Fruit fly (Drosophila melanogaster) whole organism, embryonic: ENCODE measurements around the gene CG4230.

Source experiments
- CG10274 ChIP-seq: fragments of 200-800 bp; sonication (Bioruptor generic); optimal IDR thresholded peaks from 3 replicates; lab custom pipeline; 2017; ENCODE audit warnings: missing biosample characterization, mild to moderate bottlenecking, missing genetic modification characterization
- CG10565 ChIP-seq: fragments of 200-800 bp; sonication (Bioruptor generic); optimal IDR thresholded peaks from 3 replicates; lab custom pipeline; 2016; ENCODE audit warnings: missing biosample characterization, mild to moderate bottlenecking, missing genetic modification characterization
- CG11398 ChIP-seq: fragments of 200-800 bp; sonication (Bioruptor generic); optimal IDR thresholded peaks from 2 replicates; lab custom pipeline; 2016; ENCODE audit warnings: missing biosample characterization, missing genetic modification characterization
- CG11696 ChIP-seq: fragments of 200-800 bp; sonication (Bioruptor generic); IDR thresholded peaks from 2 replicates; pipeline ENCODE4 v1.3.6; 2022; ENCODE audit warnings: missing biosample characterization, missing genetic modification characterization
- CG12071 ChIP-seq: fragments of 200-800 bp; sonication (Bioruptor generic); optimal IDR thresholded peaks from 3 replicates; lab custom pipeline; 2018; ENCODE audit warnings: missing biosample characterization, mild to moderate bottlenecking, missing genetic modification characterization
- CG12659 ChIP-seq: fragments of 200-800 bp; sonication (Bioruptor generic); optimal IDR thresholded peaks from 3 replicates; lab custom pipeline; 2017; ENCODE audit warnings: mild to moderate bottlenecking, missing biosample characterization, missing genetic modification reagents, missing genetic modification characterization
- CG13894 ChIP-seq: fragments of 200-800 bp; sonication (Bioruptor generic); optimal IDR thresholded peaks from 3 replicates; lab custom pipeline; 2018; ENCODE audit warnings: missing biosample characterization, mild to moderate bottlenecking, missing genetic modification characterization, moderate library complexity
- CG15011 ChIP-seq: fragments of 200-800 bp; sonication (Bioruptor generic); optimal IDR thresholded peaks from 3 replicates; lab custom pipeline; 2018; ENCODE audit warnings: missing biosample characterization, mild to moderate bottlenecking, missing genetic modification characterization
- CG15601 ChIP-seq: fragments of 200-800 bp; sonication (Bioruptor generic); optimal IDR thresholded peaks from 3 replicates; lab custom pipeline; 2019; ENCODE audit warnings: missing biosample characterization, mild to moderate bottlenecking, missing genetic modification characterization, moderate library complexity
- CG17612 ChIP-seq: fragments of 200-800 bp; sonication (Bioruptor generic); IDR thresholded peaks from 2 replicates; pipeline ENCODE4 v1.3.6; 2022; ENCODE audit warnings: missing biosample characterization, missing genetic modification characterization
- CG18011 ChIP-seq: fragments of 200-800 bp; sonication (Bioruptor generic); optimal IDR thresholded peaks from 2 replicates; lab custom pipeline; 2017; ENCODE audit warnings: missing biosample characterization, missing genetic modification characterization, mild to moderate bottlenecking, moderate library complexity, missing genotype
- CG2889 ChIP-seq: fragments of 200-800 bp; sonication (Bioruptor generic); IDR thresholded peaks from 3 replicates; pipeline ENCODE4 v1.3.6; 2022; ENCODE audit warnings: missing biosample characterization, missing genetic modification characterization
- CG3281 ChIP-seq: fragments of 200-800 bp; sonication (Bioruptor generic); optimal IDR thresholded peaks from 3 replicates; lab custom pipeline; 2017; ENCODE audit warnings: missing biosample characterization, mild to moderate bottlenecking, missing genetic modification characterization
- CG34224 ChIP-seq: fragments of 200-800 bp; sonication (Bioruptor generic); IDR thresholded peaks from 3 replicates; pipeline ENCODE4 v1.3.6; 2022; ENCODE audit warnings: missing biosample characterization, missing genetic modification characterization; ENCODE audit not compliant: partially characterized antibody
- CG3726 ChIP-seq: fragments of 200-800 bp; sonication (Bioruptor generic); IDR thresholded peaks from 3 replicates; pipeline ENCODE4, ENCODE4 v1.3.6; 2022; ENCODE audit warnings: missing biosample characterization, missing genetic modification characterization
- CG7745 ChIP-seq: fragments of 200-800 bp; sonication (Bioruptor generic); optimal IDR thresholded peaks from 2 replicates; lab custom pipeline; 2018; ENCODE audit warnings: missing biosample characterization, mild to moderate bottlenecking, missing genetic modification characterization, moderate library complexity
- CG7786 ChIP-seq: fragments of 200-800 bp; sonication (Bioruptor generic); optimal IDR thresholded peaks from 2 replicates; lab custom pipeline; 2016; ENCODE audit warnings: missing biosample characterization, missing genetic modification characterization
- CG8359 ChIP-seq: fragments of 200-800 bp; sonication (Bioruptor generic); optimal IDR thresholded peaks from 2 replicates; lab custom pipeline; 2017; ENCODE audit warnings: missing biosample characterization, mild to moderate bottlenecking, missing genetic modification characterization, borderline replicate concordance
- CG9817 ChIP-seq: fragments of 200-800 bp; sonication (Bioruptor generic); optimal IDR thresholded peaks from 2 replicates; lab custom pipeline; 2018; ENCODE audit warnings: missing biosample characterization, mild to moderate bottlenecking, missing genetic modification characterization, moderate library complexity
- CkIIα-i1 ChIP-seq: fragments of 200-800 bp; sonication (Bioruptor generic); IDR thresholded peaks from 2 replicates; pipeline ENCODE4 v1.3.6; 2022; ENCODE audit warnings: missing biosample characterization, missing genetic modification characterization
- D19B ChIP-seq: fragments of 200-800 bp; sonication (Bioruptor generic); optimal IDR thresholded peaks from 2 replicates; lab custom pipeline; 2017; ENCODE audit warnings: missing biosample characterization, mild to moderate bottlenecking, missing genetic modification characterization
- E2f1 ChIP-seq: fragments of 200-800 bp; sonication (Bioruptor generic); IDR thresholded peaks from 2 replicates; pipeline ENCODE4 v1.3.6; 2022; ENCODE audit warnings: missing biosample characterization, missing genetic modification characterization
- Hr39 ChIP-seq: fragments of >200 bp; optimal IDR thresholded peaks from 2 replicates; lab custom pipeline; 2017
- Hr51 ChIP-seq, 2 experiments: fragments of 200-800 bp; sonication (Bioruptor generic); optimal IDR thresholded peaks; 2 replicates in 1 of 2; 3 replicates in 1 of 2; lab custom pipeline; 2016 to 2018; ENCODE audit warnings: missing biosample characterization in 2 of 2, missing genetic modification characterization in 2 of 2, mild to moderate bottlenecking in 1 of 2, moderate library complexity in 1 of 2
- Jarid2 ChIP-seq: fragments of 200-800 bp; sonication (Bioruptor generic); optimal IDR thresholded peaks from 3 replicates; lab custom pipeline; 2017; ENCODE audit warnings: mild to moderate bottlenecking, missing biosample characterization, missing genetic modification reagents, missing genetic modification characterization
- Med ChIP-seq: fragments of 200-800 bp; sonication (Bioruptor generic); peaks from one replicate; lab custom pipeline; 2016; ENCODE audit warnings: missing biosample characterization, missing genetic modification characterization, mild to moderate bottlenecking, inconsistent platforms, moderate library complexity
- Taf1 ChIP-seq: fragments of 200-800 bp; sonication (Bioruptor generic); IDR thresholded peaks from 2 replicates; pipeline ENCODE4 v1.3.6; 2022; ENCODE audit warnings: missing biosample characterization, missing genetic modification characterization
- bcd ChIP-seq: fragments of 200-800 bp; sonication (Bioruptor generic); optimal IDR thresholded peaks from 2 replicates; lab custom pipeline; 2017; ENCODE audit warnings: missing biosample characterization, mild to moderate bottlenecking, missing genetic modification characterization
- br ChIP-seq: fragments of >200 bp; optimal IDR thresholded peaks from 2 replicates; lab custom pipeline; 2017
- corto ChIP-seq: fragments of 200-800 bp; sonication (Bioruptor generic); optimal IDR thresholded peaks from 2 replicates; lab custom pipeline; 2016; ENCODE audit warnings: missing biosample characterization, mild to moderate bottlenecking, missing genetic modification characterization, moderate library complexity
- croc ChIP-seq: fragments of 200-800 bp; sonication (Bioruptor generic); conservative IDR thresholded peaks from 3 replicates; pipeline ENCODE4 v1.3.6; 2022; ENCODE audit warnings: missing biosample characterization, missing genetic modification characterization
- crp ChIP-seq, 2 experiments: fragments of 200-800 bp; sonication (Bioruptor generic); optimal IDR thresholded peaks; 2 replicates in 1 of 2; 3 replicates in 1 of 2; lab custom pipeline; 2017; ENCODE audit warnings: missing biosample characterization in 2 of 2, missing genetic modification characterization in 2 of 2, mild to moderate bottlenecking in 1 of 2, moderate library complexity in 1 of 2
- dm ChIP-seq: fragments of 200-800 bp; sonication (Bioruptor generic); optimal IDR thresholded peaks from 3 replicates; lab custom pipeline; 2016; ENCODE audit warnings: missing biosample characterization, missing genetic modification characterization
- ewg ChIP-seq: fragments of 200-800 bp; sonication (Bioruptor generic); optimal IDR thresholded peaks from 3 replicates; lab custom pipeline; 2017; ENCODE audit warnings: mild to moderate bottlenecking, missing biosample characterization, missing genetic modification reagents, missing genetic modification characterization
- fd3F ChIP-seq: fragments of 200-800 bp; sonication (Bioruptor generic); optimal IDR thresholded peaks from 2 replicates; lab custom pipeline; 2018; ENCODE audit warnings: missing biosample characterization, mild to moderate bottlenecking, missing genetic modification characterization, moderate library complexity
- gce ChIP-seq: fragments of 200-800 bp; sonication (Bioruptor generic); IDR thresholded peaks from 3 replicates; pipeline ENCODE4 v1.3.6; 2022; ENCODE audit warnings: missing biosample characterization, missing genetic modification characterization
- kni ChIP-seq: fragments of 200-800 bp; sonication (Bioruptor generic); optimal IDR thresholded peaks from 3 replicates; lab custom pipeline; 2017; ENCODE audit warnings: mild to moderate bottlenecking, missing biosample characterization, missing genetic modification reagents, missing genetic modification characterization
- knrl ChIP-seq: fragments of 200-800 bp; sonication (Bioruptor generic); IDR thresholded peaks from 3 replicates; pipeline ENCODE4 v1.3.6; 2022; ENCODE audit warnings: missing biosample characterization, missing genetic modification characterization; ENCODE audit not compliant: partially characterized antibody
- lola ChIP-seq, 3 experiments: fragments of >200 bp in 2 of 3; fragments of 200-800 bp in 1 of 3; sonication (Bioruptor generic) in 1 of 3; optimal IDR thresholded peaks; 2 replicates each; lab custom pipeline; 2017 to 2019; ENCODE audit warnings: missing biosample characterization in 3 of 3, missing genetic modification characterization in 3 of 3, mild to moderate bottlenecking in 1 of 3, moderate library complexity in 1 of 3
- pan ChIP-seq, 4 experiments: fragments of >200 bp in 3 of 4; fragments of 200-800 bp in 1 of 4; sonication (Bioruptor generic) in 1 of 4; optimal IDR thresholded peaks in 3 of 4; IDR thresholded peaks in 1 of 4; 2 replicates each; pipeline versions ENCODE4 v1.3.6 to Lab custom; 2017 to 2022; ENCODE audit warnings: missing biosample characterization in 2 of 4, missing genetic modification characterization in 2 of 4, mixed read lengths in 1 of 4
- pnt ChIP-seq: fragments of 200-800 bp; sonication (Bioruptor generic); optimal IDR thresholded peaks from 3 replicates; lab custom pipeline; 2016; ENCODE audit warnings: missing biosample characterization, missing genetic modification characterization
- psq ChIP-seq: fragments of 200-800 bp; sonication (Bioruptor generic); optimal IDR thresholded peaks from 2 replicates; lab custom pipeline; 2017; ENCODE audit warnings: missing biosample characterization, missing genetic modification characterization
- pzg ChIP-seq: fragments of 200-800 bp; sonication (Bioruptor generic); optimal IDR thresholded peaks from 3 replicates; lab custom pipeline; 2018; ENCODE audit warnings: missing biosample characterization, mild to moderate bottlenecking, missing genetic modification characterization, moderate library complexity
- repo ChIP-seq: fragments of 200-800 bp; sonication (Bioruptor generic); optimal IDR thresholded peaks from 2 replicates; lab custom pipeline; 2016; ENCODE audit warnings: missing biosample characterization, missing genetic modification characterization
- seq ChIP-seq: fragments of 200-800 bp; sonication (Bioruptor generic); IDR thresholded peaks from 2 replicates; pipeline ENCODE4 v1.3.6; 2022; ENCODE audit warnings: missing biosample characterization, missing genetic modification characterization
- sob ChIP-seq: fragments of 200-800 bp; sonication (Bioruptor generic); IDR thresholded peaks from 2 replicates; pipeline ENCODE4 v1.3.6; 2022; ENCODE audit warnings: missing biosample characterization, missing genetic modification characterization
- zfh2 ChIP-seq: fragments of 200-800 bp; sonication (Bioruptor generic); optimal IDR thresholded peaks from 2 replicates; lab custom pipeline; 2016; ENCODE audit warnings: missing biosample characterization, missing genetic modification characterization

CG4230 gene

DNA sequence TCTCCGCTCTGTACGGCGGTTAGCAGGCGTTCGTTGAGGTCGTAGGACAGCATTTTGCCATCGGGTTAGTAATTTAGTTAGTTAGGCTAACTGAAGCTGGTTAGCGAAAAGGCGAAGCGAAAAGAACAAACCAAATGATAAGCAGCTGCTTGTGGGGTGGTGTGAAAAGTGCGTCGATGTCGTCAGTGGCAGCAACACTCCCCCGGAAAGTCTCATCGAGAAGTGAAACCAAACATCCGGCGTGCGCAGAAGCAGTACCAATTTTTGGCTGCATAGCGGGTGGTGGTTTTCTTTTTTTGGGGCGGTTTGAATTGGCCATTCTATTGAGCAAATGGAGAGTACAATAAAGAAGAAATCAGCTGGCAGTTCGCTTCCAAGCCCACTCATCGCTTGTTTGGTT, 45.2 kb upstream of the CG4230 start, which contains the start of gene CG9121 (continued):
- TF ChIP-seq Med (GFP tag; lab: Kevin White, UChicago), result peak; percentile 9
- no peak for TF ChIP-seq fd3F (GFP tag; lab: Kevin White, UChicago)
- peak; percentile 64; the same call in 1 of the 2 replicates for TF ChIP-seq seq (GFP tag; lab: Robert Waterston, UW)
- no peak for TF ChIP-seq knrl (GFP tag; lab: Robert Waterston, UW)
- no peak for TF ChIP-seq CG3281 (GFP tag; lab: Kevin White, UChicago)
- TF ChIP-seq crp (GFP tag; optimal IDR thresholded peaks at IDR 0.05; lab: Kevin White, UChicago), result peak in 1 of 2 experiments; percentile 48
- no peak for TF ChIP-seq repo (GFP tag; lab: Kevin White, UChicago)
- peak; percentile 91 for TF ChIP-seq ewg (GFP tag; lab: Kevin White, UChicago)
- no peak for TF ChIP-seq CG2889 (GFP tag; lab: Robert Waterston, UW)
- TF ChIP-seq Hr39 (lab: Kevin White, UChicago), result no peak
- TF ChIP-seq pzg (GFP tag; lab: Kevin White, UChicago), result peak; percentile 7

DNA sequence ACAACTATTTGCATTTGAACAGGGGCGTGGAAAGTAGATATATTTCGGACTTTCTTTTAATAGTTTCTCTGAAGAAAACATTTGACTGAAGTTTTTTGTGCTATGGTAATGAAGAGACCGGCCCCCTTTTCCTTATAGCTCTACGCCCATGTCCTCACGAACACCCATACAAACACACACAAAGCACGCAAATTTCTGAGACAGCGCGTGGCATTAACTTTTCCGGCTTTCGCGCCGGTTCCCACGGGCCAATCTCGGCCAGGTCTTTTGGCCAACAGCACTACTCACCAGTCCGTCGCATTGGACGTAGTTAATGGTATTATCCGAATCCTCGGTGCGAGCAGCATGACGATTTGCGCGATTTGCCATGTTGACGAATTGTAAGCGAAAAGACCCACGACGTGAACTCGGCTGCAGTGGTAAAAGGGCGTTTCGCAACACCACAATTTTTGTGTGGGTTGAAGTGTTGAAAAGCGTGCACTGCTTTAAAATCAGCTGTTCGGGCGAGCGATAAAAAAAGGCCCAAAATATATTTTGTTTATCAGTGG, 43.6 kb upstream of the CG4230 start, which contains the start of gene senju:
TSS of gene senju (plus strand) at position 477 of the 548 bp plus-strand sequence.
- peak; percentile 88 for TF ChIP-seq CG7786 (GFP tag; lab: Kevin White, UChicago)
- TF ChIP-seq E2f1, result peak; percentile 74
- peak; percentile 90 for TF ChIP-seq CG12659 (GFP tag; lab: Kevin White, UChicago)
- peak; percentile 82 for TF ChIP-seq CG13894 (tag; lab: Kevin White, UChicago)
- peak; percentile 53 for TF ChIP-seq CG11696 (GFP tag; lab: Robert Waterston, UW)
- TF ChIP-seq Taf1 (GFP tag; lab: Robert Waterston, UW), result peak; percentile 60
- peak; percentile 39 for TF ChIP-seq CG15011 (GFP tag; lab: Kevin White, UChicago)
- TF ChIP-seq CG12071 (GFP tag; lab: Kevin White, UChicago), result peak; percentile 77
- TF ChIP-seq CG15601 (tag; lab: Kevin White, UChicago), result peak; percentile 45
- no peak for TF ChIP-seq CG7745 (tag; lab: Kevin White, UChicago)
- no peak for TF ChIP-seq br (lab: Kevin White, UChicago)
- no peak for TF ChIP-seq CG10565 (GFP tag; lab: Kevin White, UChicago)
- peak in 1 of 3 experiments; percentile 57 for TF ChIP-seq lola (GFP tag; optimal IDR thresholded peaks at IDR 0.05; lab: Kevin White, UChicago)
- peak; percentile 81 for TF ChIP-seq kni
- TF ChIP-seq psq, result peak; percentile 58
- TF ChIP-seq CG17612 (GFP tag; lab: Robert Waterston, UW), result no peak
- TF ChIP-seq croc (GFP tag; lab: Robert Waterston, UW), result peak; percentile 27; the same call in 1 of the 3 replicates
- peak; percentile 95 for TF ChIP-seq dm
- peak; percentile 56 for TF ChIP-seq Jarid2 (GFP tag; lab: Kevin White, UChicago)
- TF ChIP-seq sob, result peak; percentile 84
- TF ChIP-seq bcd, result peak; percentile 83
- no peak for TF ChIP-seq CkIIα-i1 (GFP tag; lab: Robert Waterston, UW)
- TF ChIP-seq zfh2 (GFP tag; lab: Kevin White, UChicago), result peak; percentile 90
- peak; percentile 86 for TF ChIP-seq CG18011 (GFP tag; lab: Kevin White, UChicago)
- TF ChIP-seq CG8359 (GFP tag; lab: Kevin White, UChicago), result peak; percentile 63
- peak; percentile 82 to 86 for TF ChIP-seq Hr51 (GFP tag; optimal IDR thresholded peaks at IDR 0.05; lab: Kevin White, UChicago)
- peak; percentile 71 for TF ChIP-seq D19B (GFP tag; lab: Kevin White, UChicago)
- TF ChIP-seq CG9817 (tag; lab: Kevin White, UChicago), result peak; percentile 51
- peak; percentile 54 for TF ChIP-seq corto (GFP tag; lab: Kevin White, UChicago)
- peak; percentile 21 for TF ChIP-seq CG10274
- TF ChIP-seq CG3726 (GFP tag; lab: Robert Waterston, UW), result peak; percentile 69; the same call in 2 of the 3 replicates
- no peak for TF ChIP-seq pan (optimal IDR thresholded peaks at IDR 0.05; lab: Kevin White, UChicago)
- peak in 1 of 2 experiments; percentile 90 for TF ChIP-seq pan (GFP tag; optimal IDR thresholded peaks at IDR 0.05 in 1 of 2, IDR thresholded peaks at IDR 0.05 in 1 of 2)
- TF ChIP-seq CG11398 (GFP tag; lab: Kevin White, UChicago), result peak; percentile 85
- peak; percentile 74 for TF ChIP-seq pnt
- TF ChIP-seq CG34224 (GFP tag; lab: Robert Waterston, UW), result peak; percentile 63; the same call in 2 of the 3 replicates
- TF ChIP-seq gce (GFP tag; lab: Robert Waterston, UW), result peak; percentile 79; the same call in 2 of the 3 replicates
